Fruit fly (Drosophila melanogaster): ENCODE measurements around the gene Rtnl1.

The Rtnl1 gene

DNA sequence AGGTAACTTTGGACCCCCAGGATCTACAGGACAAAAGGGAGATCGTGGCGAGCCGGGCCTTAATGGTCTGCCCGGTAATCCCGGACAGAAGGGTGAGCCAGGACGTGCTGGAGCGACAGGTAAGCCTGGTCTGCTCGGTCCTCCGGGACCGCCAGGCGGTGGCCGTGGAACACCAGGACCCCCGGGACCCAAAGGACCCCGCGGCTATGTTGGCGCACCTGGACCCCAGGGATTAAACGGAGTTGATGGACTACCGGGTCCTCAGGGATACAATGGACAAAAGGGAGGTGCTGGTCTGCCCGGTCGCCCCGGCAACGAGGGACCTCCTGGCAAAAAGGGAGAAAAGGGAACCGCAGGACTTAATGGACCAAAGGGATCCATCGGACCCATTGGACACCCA, 22.4 kb upstream of the Rtnl1 start:
- TF ChIP-seq fkh (GFP tag; optimal IDR thresholded peaks at IDR 0.05) (no peak), achi (GFP tag; optimal IDR thresholded peaks at IDR 0.05) (no peak), eg (GFP tag; IDR thresholded peaks at IDR 0.05) (no peak), CG34406 (GFP tag; optimal IDR thresholded peaks at IDR 0.05) (no peak), topi (GFP tag; optimal IDR thresholded peaks at IDR 0.05) (no peak), Blimp-1 (GFP tag; optimal IDR thresholded peaks at IDR 0.05) (no peak), Smox (GFP tag; optimal IDR thresholded peaks at IDR 0.05) (no peak), CG15336 (GFP tag; IDR thresholded peaks at IDR 0.05) (no peak), Eip75B (GFP tag; optimal IDR thresholded peaks at IDR 0.05) (no peak), Hr4 (GFP tag; optimal IDR thresholded peaks at IDR 0.05) (no peak), CG11294 (GFP tag; IDR thresholded peaks at IDR 0.05) (no peak), CG9139 (GFP tag; optimal IDR thresholded peaks at IDR 0.05) (no peak), CG6276 (GFP tag; optimal IDR thresholded peaks at IDR 0.05) (no peak), svp (GFP tag) (no peak)

DNA sequence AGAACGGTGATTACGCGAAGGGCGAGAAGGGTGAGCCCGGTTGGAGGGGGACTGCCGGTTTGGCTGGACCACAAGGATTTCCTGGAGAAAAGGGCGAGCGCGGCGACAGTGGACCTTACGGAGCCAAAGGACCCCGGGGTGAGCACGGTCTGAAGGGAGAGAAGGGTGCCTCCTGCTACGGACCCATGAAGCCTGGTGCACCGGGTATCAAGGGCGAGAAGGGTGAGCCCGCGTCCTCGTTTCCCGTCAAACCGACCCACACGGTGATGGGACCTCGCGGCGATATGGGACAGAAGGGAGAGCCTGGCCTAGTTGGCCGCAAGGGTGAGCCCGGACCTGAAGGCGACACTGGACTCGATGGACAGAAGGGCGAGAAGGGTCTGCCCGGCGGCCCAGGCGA, 21.9 kb upstream of the Rtnl1 start:
- TF ChIP-seq CG3919 (GFP tag; optimal IDR thresholded peaks at IDR 0.05) = no peak
- no peak for TF ChIP-seq CG4318 (GFP tag; optimal IDR thresholded peaks at IDR 0.05)
- TF ChIP-seq Smox (GFP tag; optimal IDR thresholded peaks at IDR 0.05) = no peak
- no peak for TF ChIP-seq net (GFP tag; optimal IDR thresholded peaks at IDR 0.05)
- TF ChIP-seq dac (GFP tag; optimal IDR thresholded peaks at IDR 0.05) = no peak
- no peak for TF ChIP-seq CG32006 (GFP tag; optimal IDR thresholded peaks at IDR 0.05)
- TF ChIP-seq Ets21C (GFP tag; optimal IDR thresholded peaks at IDR 0.05) = no peak
- TF ChIP-seq ss (GFP tag; optimal IDR thresholded peaks at IDR 0.05) = no peak

DNA sequence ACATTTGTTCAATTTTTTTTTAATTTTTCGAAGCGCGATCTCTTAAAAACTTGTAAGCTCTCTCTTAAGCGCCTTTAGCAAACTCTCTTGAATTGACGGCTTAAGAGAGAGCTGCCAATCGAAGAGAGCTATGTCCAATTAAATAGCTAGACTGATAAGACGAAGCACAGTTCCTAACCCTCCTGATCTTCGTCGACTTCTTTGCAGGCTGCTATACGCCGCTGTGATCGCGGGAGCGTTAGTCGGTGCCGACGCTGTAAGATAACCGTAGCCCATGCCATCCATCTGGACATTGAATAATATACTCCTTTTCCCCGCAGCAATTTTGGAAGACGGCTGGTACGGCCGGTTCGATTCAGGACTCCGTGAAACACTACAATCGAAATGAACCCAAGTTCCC, 21.0 kb upstream of the Rtnl1 start:
- TF ChIP-seq svp (GFP tag) (peak; percentile 99), net (GFP tag; optimal IDR thresholded peaks at IDR 0.05) (no peak)

DNA sequence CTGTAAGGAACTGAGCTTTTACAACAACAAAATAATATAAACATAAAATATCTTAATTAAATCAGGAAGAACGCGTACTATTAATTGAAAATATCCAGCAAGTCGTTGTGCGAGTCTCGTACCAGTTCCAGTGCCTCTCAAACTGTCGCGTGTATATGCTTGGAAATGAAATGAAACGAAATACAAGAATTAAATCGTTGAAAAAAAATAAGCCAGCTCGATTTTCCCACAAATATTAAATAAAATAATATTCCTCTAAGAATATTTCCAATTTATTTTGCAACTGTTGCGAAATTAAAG, 20.2 kb upstream of the Rtnl1 start:
- no peak for TF ChIP-seq Ets96B (tag; optimal IDR thresholded peaks at IDR 0.05)
- no peak for TF ChIP-seq achi (GFP tag; optimal IDR thresholded peaks at IDR 0.05)
- no peak for TF ChIP-seq spab (GFP tag; optimal IDR thresholded peaks at IDR 0.05)
- TF ChIP-seq CG31627 (GFP tag; optimal IDR thresholded peaks at IDR 0.05) = no peak
- no peak for TF ChIP-seq Hr39 (GFP tag; optimal IDR thresholded peaks at IDR 0.05)
- TF ChIP-seq CG11294 (GFP tag; IDR thresholded peaks at IDR 0.05) = no peak
- no peak for TF ChIP-seq lz (GFP tag; optimal IDR thresholded peaks at IDR 0.05)

DNA sequence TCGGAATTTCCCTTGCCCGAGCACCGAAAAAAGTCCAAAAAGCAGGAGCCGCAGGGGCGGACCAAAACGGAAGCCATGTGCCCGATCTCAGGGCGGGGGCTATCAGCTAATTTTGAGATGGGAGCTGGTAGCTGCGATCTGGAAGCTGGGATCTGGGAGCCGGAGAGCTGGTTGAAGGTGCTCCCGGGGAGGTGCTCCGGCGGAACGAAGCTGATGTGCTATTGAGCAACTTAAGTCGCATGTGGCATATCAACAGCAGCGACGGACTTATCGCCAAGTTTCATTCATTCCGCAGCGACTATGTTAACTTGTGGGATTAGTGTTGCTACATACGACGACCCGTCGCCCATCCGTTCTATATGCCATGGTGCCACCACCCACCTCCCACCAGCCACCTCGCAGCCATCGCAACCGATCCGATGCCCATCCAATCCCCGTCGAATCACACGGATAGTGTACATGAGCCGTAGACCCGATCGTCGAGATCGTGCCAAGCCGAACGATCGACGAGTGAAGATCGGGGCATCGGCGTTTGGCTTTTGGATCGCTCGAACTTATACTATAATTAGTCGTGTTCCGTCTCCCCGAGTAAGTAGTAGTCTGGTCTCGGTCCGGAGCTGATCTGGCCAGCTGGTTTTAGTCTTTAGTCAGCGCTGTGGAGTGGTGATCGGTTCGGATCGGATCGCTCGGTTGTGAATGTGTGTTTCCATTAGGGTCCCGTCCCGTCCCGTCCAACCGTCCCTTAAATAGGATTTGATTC, 19.7 kb upstream of the Rtnl1 start, which contains the start of gene Col4a1:
Gene Col4a1, plus strand, starts transcription at position 561 of the 760 bp plus-strand sequence.
- TF ChIP-seq CG6163 (GFP tag; IDR thresholded peaks at IDR 0.05) (0 out of 3 replicates have a peak, but pooled peaks have one; percentile 22), CG11294 (GFP tag; IDR thresholded peaks at IDR 0.05) (no peak), Eip78C (GFP tag) (peak; percentile 15), topi (GFP tag; optimal IDR thresholded peaks at IDR 0.05) (no peak), eg (GFP tag; IDR thresholded peaks at IDR 0.05) (0 out of 3 replicates have a peak, but pooled peaks have one; percentile 12), svp (GFP tag) (peak; percentile 73)

DNA sequence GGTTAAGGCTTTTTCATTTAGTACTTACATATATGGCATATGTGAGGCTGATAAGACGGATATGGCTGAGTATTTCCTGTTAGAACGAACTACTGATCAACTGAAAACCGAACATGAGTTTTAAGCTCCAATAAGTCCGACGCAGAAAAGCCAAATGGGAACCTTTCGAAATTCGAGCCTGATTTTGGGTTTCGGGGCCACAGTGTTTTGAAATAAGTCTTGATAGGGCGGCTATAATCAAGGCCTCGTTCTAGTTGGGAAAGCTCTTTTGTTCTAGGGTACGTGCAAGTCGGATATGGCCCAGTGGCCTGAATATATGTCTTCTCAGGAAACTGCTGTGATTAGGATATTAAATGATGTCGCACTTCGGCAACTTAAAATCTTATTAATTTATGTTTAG, 18.6 kb upstream of the Rtnl1 start, which contains the start of gene vkg:
Gene vkg, minus strand, starts transcription at position 101 of the 400 bp plus-strand sequence.
- TF ChIP-seq achi (GFP tag; optimal IDR thresholded peaks at IDR 0.05) (no peak), CG7368 (GFP tag; optimal IDR thresholded peaks at IDR 0.05) (no peak), CG15336 (GFP tag; IDR thresholded peaks at IDR 0.05) (no peak), CG32006 (GFP tag; optimal IDR thresholded peaks at IDR 0.05) (no peak), ss (GFP tag; optimal IDR thresholded peaks at IDR 0.05) (no peak), CG8632 (GFP tag; optimal IDR thresholded peaks at IDR 0.05) (no peak), vri (GFP tag; optimal IDR thresholded peaks at IDR 0.05) (no peak), esn (GFP tag; optimal IDR thresholded peaks at IDR 0.05) (no peak), CG31627 (GFP tag; optimal IDR thresholded peaks at IDR 0.05) (no peak)
